Fruit fly (Drosophila melanogaster): ENCODE data around the gene CAH5.

dm6 chr3R:31252093-31252962 is 10.1 kb upstream of the CAH5 start, which contains the start of the genes qless and mRpL32:
- no peak for TF ChIP-seq brk (GFP tag; optimal IDR thresholded peaks at IDR 0.05)
- no peak for TF ChIP-seq Dfd (GFP tag; optimal IDR thresholded peaks at IDR 0.05)
- peak; percentile 72 for TF ChIP-seq h (GFP tag; optimal IDR thresholded peaks at IDR 0.05)
- TF ChIP-seq ey (GFP tag; optimal IDR thresholded peaks at IDR 0.05) = peak; percentile 53

Measured in whole organism, wandering third instar larva.